Fruit fly (Drosophila melanogaster) whole organism, embryonic: ENCODE results near the gene Kah.

Experiments
- ATbp ChIP-seq: fragments of 200-800 bp; sonication (Bioruptor generic); optimal IDR thresholded peaks from 2 replicates; lab custom pipeline; 2017; ENCODE audit warnings: missing biosample characterization, mild to moderate bottlenecking, missing genetic modification characterization, missing genetic modification reagents
- Aef1 ChIP-seq: fragments of 200-800 bp; sonication (Bioruptor generic); IDR thresholded peaks from 3 replicates; pipeline ENCODE4 v1.3.6; 2022; ENCODE audit warnings: missing biosample characterization, missing genetic modification characterization
- Atf-2 ChIP-seq: fragments of 200-800 bp; sonication (Bioruptor generic); optimal IDR thresholded peaks from 2 replicates; lab custom pipeline; 2016; ENCODE audit warnings: missing biosample characterization, missing genetic modification characterization
- Bteb2 ChIP-seq: fragments of 200-800 bp; sonication (Bioruptor generic); optimal IDR thresholded peaks from 2 replicates; lab custom pipeline; 2016; ENCODE audit warnings: missing biosample characterization, missing genetic modification characterization
- CG10431 ChIP-seq: fragments of 200-800 bp; sonication (Bioruptor generic); optimal IDR thresholded peaks from 3 replicates; lab custom pipeline; 2018; ENCODE audit warnings: missing biosample characterization, mild to moderate bottlenecking, missing genetic modification characterization
- CG1233 ChIP-seq: fragments of 200-800 bp; sonication (Bioruptor generic); optimal IDR thresholded peaks from 4 replicates; lab custom pipeline; 2018; ENCODE audit warnings: missing biosample characterization, mild to moderate bottlenecking, missing genetic modification characterization
- CG12942 ChIP-seq: fragments of 200-800 bp; sonication (Bioruptor generic); optimal IDR thresholded peaks from 3 replicates; lab custom pipeline; 2016; ENCODE audit warnings: missing biosample characterization, missing genetic modification characterization
- CG14050 ChIP-seq: fragments of 200-800 bp; sonication (Bioruptor generic); IDR thresholded peaks from 3 replicates; pipeline ENCODE4 v1.3.6; 2022; ENCODE audit warnings: missing biosample characterization, missing genetic modification characterization
- CG14667 ChIP-seq: fragments of 200-800 bp; sonication (Bioruptor generic); IDR thresholded peaks from 2 replicates; pipeline ENCODE4 v1.3.6; 2022; ENCODE audit warnings: missing biosample characterization, missing genetic modification characterization
- CG14860 ChIP-seq: fragments of 200-800 bp; sonication (Bioruptor generic); IDR thresholded peaks from 3 replicates; pipeline ENCODE4 v1.3.6; 2022; ENCODE audit warnings: missing biosample characterization, missing genetic modification characterization; ENCODE audit not compliant: partially characterized antibody
- CG16779 ChIP-seq: fragments of 200-800 bp; sonication (Bioruptor generic); IDR thresholded peaks from 2 replicates; pipeline ENCODE4 v1.3.6; 2022; ENCODE audit warnings: missing biosample characterization, missing genetic modification characterization
- CG17802 ChIP-seq: fragments of 200-800 bp; sonication (Bioruptor generic); optimal IDR thresholded peaks from 2 replicates; lab custom pipeline; 2018; ENCODE audit warnings: missing biosample characterization, mild to moderate bottlenecking, missing genetic modification characterization, moderate library complexity
- CG2202 ChIP-seq: fragments of 200-800 bp; sonication (Bioruptor generic); optimal IDR thresholded peaks from 2 replicates; lab custom pipeline; 2018; ENCODE audit warnings: missing biosample characterization, mild to moderate bottlenecking, missing genetic modification characterization
- CG30403 ChIP-seq: fragments of 200-800 bp; sonication (Bioruptor generic); optimal IDR thresholded peaks from 3 replicates; lab custom pipeline; 2016; ENCODE audit warnings: missing biosample characterization, missing genetic modification characterization
- CG31365 ChIP-seq: fragments of 200-800 bp; sonication (Bioruptor generic); optimal IDR thresholded peaks from 2 replicates; lab custom pipeline; 2018; ENCODE audit warnings: missing biosample characterization, mild to moderate bottlenecking, missing genetic modification characterization
- CG3163 ChIP-seq: fragments of 200-800 bp; sonication (Bioruptor generic); optimal IDR thresholded peaks from 3 replicates; lab custom pipeline; 2016; ENCODE audit warnings: missing biosample characterization, missing genetic modification characterization
- CG32532 ChIP-seq: fragments of 200-800 bp; sonication (Bioruptor generic); IDR thresholded peaks from 2 replicates; pipeline ENCODE4 v1.3.6; 2022; ENCODE audit warnings: missing biosample characterization, missing genetic modification characterization
- CG32772 ChIP-seq: fragments of 200-800 bp; sonication (Bioruptor generic); IDR thresholded peaks from 2 replicates; pipeline ENCODE4 v1.3.6; 2022; ENCODE audit warnings: missing biosample characterization, missing genetic modification characterization
- CG6813 ChIP-seq: fragments of 200-800 bp; sonication (Bioruptor generic); optimal IDR thresholded peaks from 2 replicates; lab custom pipeline; 2017; ENCODE audit warnings: missing biosample characterization, missing genetic modification characterization, mild to moderate bottlenecking, moderate library complexity, missing genetic modification reagents
- CG7745 ChIP-seq: fragments of 200-800 bp; sonication (Bioruptor generic); optimal IDR thresholded peaks from 2 replicates; lab custom pipeline; 2018; ENCODE audit warnings: missing biosample characterization, mild to moderate bottlenecking, missing genetic modification characterization, moderate library complexity
- CG8944 ChIP-seq: fragments of 200-800 bp; sonication (Bioruptor generic); optimal IDR thresholded peaks from 3 replicates; lab custom pipeline; 2016; ENCODE audit warnings: missing biosample characterization, missing genetic modification characterization
- Camta ChIP-seq: fragments of 200-800 bp; sonication (Bioruptor generic); optimal IDR thresholded peaks from 2 replicates; lab custom pipeline; 2016; ENCODE audit warnings: missing biosample characterization, missing genetic modification characterization
- Dfd ChIP-seq, 2 experiments: fragments of >200 bp; optimal IDR thresholded peaks; 2 replicates each; lab custom pipeline; 2017; ENCODE audit warnings: missing biosample characterization in 2 of 2, missing genetic modification characterization in 2 of 2
- Dp ChIP-seq: fragments of 200-800 bp; sonication (Bioruptor generic); optimal IDR thresholded peaks from 2 replicates; lab custom pipeline; 2018; ENCODE audit warnings: missing biosample characterization, mild to moderate bottlenecking, missing genetic modification characterization, moderate library complexity
- E2f2 ChIP-seq: fragments of 200-800 bp; sonication (Bioruptor generic); IDR thresholded peaks from 2 replicates; pipeline ENCODE4 v1.3.6; 2022; ENCODE audit warnings: missing biosample characterization, missing genetic modification characterization
- Hr78 ChIP-seq, 2 experiments: fragments of 200-800 bp in 1 of 2; fragments of >200 bp in 1 of 2; sonication (Bioruptor generic) in 1 of 2; optimal IDR thresholded peaks; 2 replicates each; lab custom pipeline; 2017 to 2019; ENCODE audit warnings: missing biosample characterization in 2 of 2, missing genetic modification characterization in 2 of 2, mild to moderate bottlenecking in 1 of 2, moderate library complexity in 1 of 2
- Meics ChIP-seq: fragments of 200-800 bp; sonication (Bioruptor generic); optimal IDR thresholded peaks from 2 replicates; lab custom pipeline; 2017; ENCODE audit warnings: missing biosample characterization, mild to moderate bottlenecking, missing genetic modification characterization
- Mes4 ChIP-seq: fragments of 200-800 bp; sonication (Bioruptor generic); optimal IDR thresholded peaks from 2 replicates; lab custom pipeline; 2016; ENCODE audit warnings: missing biosample characterization, missing genetic modification characterization
- Myb ChIP-seq: fragments of 200-800 bp; sonication (Bioruptor generic); optimal IDR thresholded peaks from 2 replicates; lab custom pipeline; 2016; ENCODE audit warnings: missing biosample characterization, missing genetic modification characterization
- NFAT ChIP-seq: fragments of 200-800 bp; sonication (Bioruptor generic); IDR thresholded peaks from 2 replicates; pipeline ENCODE4 v1.3.6; 2022; ENCODE audit warnings: missing biosample characterization, missing genetic modification characterization
- Pdp1 ChIP-seq, 2 experiments: fragments of 200-800 bp; sonication (Bioruptor generic); optimal IDR thresholded peaks; 3 replicates each; lab custom pipeline; 2016; ENCODE audit warnings: missing biosample characterization in 2 of 2, missing genetic modification characterization in 2 of 2, mild to moderate bottlenecking in 1 of 2, moderate library complexity in 1 of 2
- Sry-β ChIP-seq: fragments of 200-800 bp; sonication (Bioruptor generic); optimal IDR thresholded peaks from 2 replicates; lab custom pipeline; 2018; ENCODE audit warnings: missing biosample characterization, mild to moderate bottlenecking, missing genetic modification characterization, moderate library complexity
- Sry-δ ChIP-seq: fragments of 200-800 bp; sonication (Bioruptor generic); optimal IDR thresholded peaks from 2 replicates; lab custom pipeline; 2016; ENCODE audit warnings: missing biosample characterization, missing genetic modification characterization
- ab ChIP-seq: fragments of 200-800 bp; sonication (Bioruptor generic); optimal IDR thresholded peaks from 2 replicates; lab custom pipeline; 2016; ENCODE audit warnings: missing biosample characterization, missing genetic modification characterization
- bowl ChIP-seq: fragments of 200-800 bp; sonication (Bioruptor generic); IDR thresholded peaks from 2 replicates; pipeline ENCODE4 v1.3.6; 2022; ENCODE audit warnings: missing biosample characterization, missing genetic modification characterization
- br ChIP-seq: fragments of >200 bp; optimal IDR thresholded peaks from 2 replicates; lab custom pipeline; 2017
- crol ChIP-seq: fragments of 200-800 bp; sonication (Bioruptor generic); IDR thresholded peaks from 2 replicates; pipeline ENCODE4 v1.3.6; 2022; ENCODE audit warnings: missing biosample characterization, missing genetic modification characterization
- danr ChIP-seq: fragments of 200-800 bp; sonication (Bioruptor generic); IDR thresholded peaks from 2 replicates; pipeline ENCODE4 v1.3.6; 2022; ENCODE audit warnings: missing biosample characterization, missing genetic modification characterization
- dysf ChIP-seq: fragments of 200-800 bp; sonication (Bioruptor generic); IDR thresholded peaks from 3 replicates; pipeline ENCODE4 v1.3.6; 2022; ENCODE audit warnings: missing biosample characterization, missing genetic modification characterization
- ewg ChIP-seq: fragments of 200-800 bp; sonication (Bioruptor generic); optimal IDR thresholded peaks from 3 replicates; lab custom pipeline; 2017; ENCODE audit warnings: mild to moderate bottlenecking, missing biosample characterization, missing genetic modification reagents, missing genetic modification characterization
- gce ChIP-seq: fragments of 200-800 bp; sonication (Bioruptor generic); IDR thresholded peaks from 3 replicates; pipeline ENCODE4 v1.3.6; 2022; ENCODE audit warnings: missing biosample characterization, missing genetic modification characterization
- gcm ChIP-seq: fragments of 200-800 bp; sonication (Bioruptor generic); optimal IDR thresholded peaks from 2 replicates; lab custom pipeline; 2019; ENCODE audit warnings: missing biosample characterization, mild to moderate bottlenecking, missing genetic modification characterization, moderate library complexity
- gcm2 ChIP-seq: fragments of 200-800 bp; sonication (Bioruptor generic); optimal IDR thresholded peaks from 2 replicates; lab custom pipeline; 2016; ENCODE audit warnings: missing biosample characterization, missing genetic modification characterization
- insv ChIP-seq, 2 experiments: fragments of 200-800 bp; sonication (Bioruptor generic); optimal IDR thresholded peaks; 3 replicates each; lab custom pipeline; 2016 to 2018; ENCODE audit warnings: missing biosample characterization in 2 of 2, missing genetic modification characterization in 2 of 2
- jing ChIP-seq: fragments of 200-800 bp; sonication (Bioruptor generic); optimal IDR thresholded peaks from 2 replicates; lab custom pipeline; 2018; ENCODE audit warnings: missing biosample characterization, mild to moderate bottlenecking, missing genetic modification characterization
- kah ChIP-seq: fragments of 200-800 bp; sonication (Bioruptor generic); optimal IDR thresholded peaks from 2 replicates; lab custom pipeline; 2018; ENCODE audit warnings: missing biosample characterization, mild to moderate bottlenecking, missing genetic modification characterization
- knrl ChIP-seq: fragments of 200-800 bp; sonication (Bioruptor generic); IDR thresholded peaks from 3 replicates; pipeline ENCODE4 v1.3.6; 2022; ENCODE audit warnings: missing biosample characterization, missing genetic modification characterization; ENCODE audit not compliant: partially characterized antibody
- nerfin-2 ChIP-seq: fragments of 200-800 bp; sonication (Bioruptor generic); IDR thresholded peaks from 2 replicates; pipeline ENCODE4 v1.3.6; 2022; ENCODE audit warnings: missing biosample characterization, missing genetic modification characterization; ENCODE audit not compliant: partially characterized antibody
- usp ChIP-seq: fragments of >200 bp; optimal IDR thresholded peaks from 2 replicates; lab custom pipeline; 2017; ENCODE audit warnings: missing biosample characterization, missing genetic modification characterization
- z ChIP-seq: fragments of 200-800 bp; sonication (Bioruptor generic); IDR thresholded peaks from 3 replicates; pipeline ENCODE4 v1.3.6; 2022; ENCODE audit warnings: missing biosample characterization, missing genetic modification characterization
- zfh2 ChIP-seq: fragments of 200-800 bp; sonication (Bioruptor generic); optimal IDR thresholded peaks from 2 replicates; lab custom pipeline; 2016; ENCODE audit warnings: missing biosample characterization, missing genetic modification characterization

The Kah gene

DNA sequence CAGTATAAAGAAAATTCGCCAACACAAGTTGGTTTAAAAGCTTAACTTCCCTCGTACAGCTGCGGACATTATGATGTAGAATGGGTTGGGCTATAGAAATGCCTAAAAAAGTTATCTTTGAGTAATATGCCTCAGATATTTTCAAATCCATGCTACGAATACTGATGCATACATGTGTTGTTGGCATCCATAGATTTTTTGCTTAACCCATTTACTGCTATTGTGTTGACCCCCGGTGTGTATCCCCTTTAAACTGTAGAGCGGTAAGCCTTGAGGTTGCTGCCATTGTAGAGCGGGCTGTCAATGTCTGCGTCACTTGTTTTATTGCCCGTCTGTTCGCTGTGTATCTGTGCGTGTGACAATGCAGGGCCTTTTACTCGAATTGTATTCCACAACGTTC, 36.1 kb downstream of the Kah start (continued):
- TF ChIP-seq NFAT = 0 out of 2 replicates have a peak, but pooled peaks have one; percentile 56
- TF ChIP-seq crol (GFP tag; lab: Robert Waterston, UW) = no peak
- TF ChIP-seq CG2202 = no peak
- TF ChIP-seq br (lab: Kevin White, UChicago) = no peak
- peak; percentile 76 for TF ChIP-seq CG32532 (GFP tag; lab: Robert Waterston, UW)
- TF ChIP-seq CG14667 = peak; percentile 62
- TF ChIP-seq gcm (GFP tag; lab: Kevin White, UChicago) = peak; percentile 50
- no peak for TF ChIP-seq CG14860 (GFP tag; lab: Robert Waterston, UW)
- TF ChIP-seq CG7745 = no peak
- 0 out of 2 replicates have a peak, but pooled peaks have one; percentile 25 for TF ChIP-seq bowl
- peak; percentile 44 for TF ChIP-seq gcm2
- peak; percentile 6 for TF ChIP-seq CG17802
- TF ChIP-seq CG16779 = no peak
- peak; percentile 51 for TF ChIP-seq jing
- TF ChIP-seq CG30403 (GFP tag; lab: Kevin White, UChicago) = peak; percentile 70
- peak; percentile 60 for TF ChIP-seq Camta (GFP tag; lab: Kevin White, UChicago)
- TF ChIP-seq ewg (GFP tag; lab: Kevin White, UChicago) = peak; percentile 48
- no peak for TF ChIP-seq knrl (GFP tag; lab: Robert Waterston, UW)
- peak; percentile 67 for TF ChIP-seq zfh2
- TF ChIP-seq CG31365 (tag; lab: Kevin White, UChicago) = peak; percentile 49
- peak; percentile 60 for TF ChIP-seq Myb (GFP tag; lab: Kevin White, UChicago)
- peak; percentile 55 for TF ChIP-seq Atf-2 (GFP tag; lab: Kevin White, UChicago)
- TF ChIP-seq E2f2 (GFP tag; lab: Robert Waterston, UW) = peak; percentile 44
- peak; percentile 37 for TF ChIP-seq CG12942 (GFP tag; lab: Kevin White, UChicago)
- TF ChIP-seq CG3163 (GFP tag; lab: Kevin White, UChicago) = peak; percentile 34
- TF ChIP-seq CG10431 (GFP tag; lab: Kevin White, UChicago) = no peak
- peak; percentile 38 for TF ChIP-seq kah
- no peak for TF ChIP-seq usp (GFP tag; lab: Kevin White, UChicago)
- TF ChIP-seq Dfd (GFP tag; optimal IDR thresholded peaks at IDR 0.05; lab: Kevin White, UChicago) = no peak
- peak; percentile 43; the same call in 1 of the 3 replicates for TF ChIP-seq Aef1 (GFP tag; lab: Robert Waterston, UW)
- peak; percentile 52 to 54 for TF ChIP-seq Pdp1 (GFP tag; optimal IDR thresholded peaks at IDR 0.05; lab: Kevin White, UChicago)
- TF ChIP-seq danr (GFP tag; lab: Robert Waterston, UW) = 0 out of 2 replicates have a peak, but pooled peaks have one; percentile 34
- peak; percentile 66 for TF ChIP-seq CG6813 (GFP tag; lab: Kevin White, UChicago)
- peak; percentile 24 for TF ChIP-seq Mes4 (GFP tag; lab: Kevin White, UChicago)
- TF ChIP-seq insv (GFP tag; optimal IDR thresholded peaks at IDR 0.05; lab: Kevin White, UChicago) = peak in 1 of 2 experiments; percentile 16
- TF ChIP-seq CG1233 (GFP tag; lab: Kevin White, UChicago) = peak; percentile 73
- peak; percentile 64; the same call in 2 of the 3 replicates for TF ChIP-seq CG14050
- TF ChIP-seq Hr78 (GFP tag; optimal IDR thresholded peaks at IDR 0.05; lab: Kevin White, UChicago) = peak in 1 of 2 experiments; percentile 39
- no peak for TF ChIP-seq Sry-β (GFP tag; lab: Kevin White, UChicago)
- TF ChIP-seq nerfin-2 (GFP tag; lab: Robert Waterston, UW) = no peak
- peak; percentile 65 for TF ChIP-seq CG8944 (GFP tag; lab: Kevin White, UChicago)
- peak; percentile 28 for TF ChIP-seq Sry-δ (GFP tag; lab: Kevin White, UChicago)
- no peak for TF ChIP-seq z (GFP tag; lab: Robert Waterston, UW)
- TF ChIP-seq Dp = no peak
- peak; percentile 65 for TF ChIP-seq CG32772 (GFP tag; lab: Robert Waterston, UW)
- TF ChIP-seq Meics (GFP tag; lab: Kevin White, UChicago) = peak; percentile 74
- TF ChIP-seq gce (GFP tag; lab: Robert Waterston, UW) = peak; percentile 55; the same call in 1 of the 3 replicates
- TF ChIP-seq ATbp (GFP tag; lab: Kevin White, UChicago) = peak; percentile 51
- TF ChIP-seq dysf = peak; percentile 87
- TF ChIP-seq ab (GFP tag; lab: Kevin White, UChicago) = peak; percentile 37
- TF ChIP-seq Bteb2 (GFP tag; lab: Kevin White, UChicago) = peak; percentile 64
